Worm (Caenorhabditis elegans) whole organism, L4 larva: ENCODE measurements around the gene T08D10.3.

Experiments
- ces-1 ChIP-seq: fragments of 150-350 bp; sonication (generic microtip); optimal IDR thresholded peaks from 4 replicates; lab custom pipeline; 2014; ENCODE audit warnings: missing biosample characterization, missing genetic modification reagents, missing genetic modification characterization
- lin-13 ChIP-seq: fragments of 150-350 bp; optimal IDR thresholded peaks from 2 replicates; lab custom pipeline; 2014; ENCODE audit warnings: missing biosample characterization, missing genetic modification reagents, missing genetic modification characterization
- nhr-76 ChIP-seq: fragments of 150-350 bp; optimal IDR thresholded peaks from 2 replicates; lab custom pipeline; 2014; ENCODE audit warnings: missing biosample characterization, missing genetic modification characterization
- nhr-77 ChIP-seq: fragments of 150-350 bp; optimal IDR thresholded peaks from 2 replicates; lab custom pipeline; 2014; ENCODE audit warnings: missing biosample characterization, missing genetic modification characterization

ce11 chrX:11955125-11955524 lies at the start of gene T08D10.3:
- TF ChIP-seq nhr-76 (no peak), lin-13 (GFP tag; lab: Kevin White, UChicago) (no peak), nhr-77 (tag; lab: Kevin White, UChicago) (no peak), ces-1 (GFP tag; lab: Kevin White, UChicago) (no peak)
